Worm (Caenorhabditis elegans): ENCODE data around the gene srt-74.

The srt-74 gene

ce11 chrV:14324502-14325467 lies 42.7 kb upstream of the srt-74 start, which contains the start of the genes F47B8.4 and F47B8.18 (continued):
- TF ChIP-seq ZK546.5 (tag; optimal IDR thresholded peaks at IDR 0.05) (no peak), vab-7 (GFP tag; IDR thresholded peaks at IDR 0.05) (0 out of 2 replicates have a peak, but pooled peaks have one; percentile 17), unc-62 (GFP tag; optimal IDR thresholded peaks at IDR 0.05 in 1 of 2) (peak in 1 of 2 experiments; percentile 96), unc-62 (tag; optimal IDR thresholded peaks at IDR 0.05) (no peak), mdl-1 (tag; optimal IDR thresholded peaks at IDR 0.05) (peak in 1 of 2 experiments; percentile 53), F26F4.8 (GFP tag; conservative IDR thresholded peaks at IDR 0.05) (0 out of 2 replicates have a peak, but pooled peaks have one; percentile 3), aha-1 (tag) (peak; percentile 76), hlh-30 (tag; optimal IDR thresholded peaks at IDR 0.05; ENCODE audit: insufficient read depth) (peak; percentile 45)

ce11 chrV:14322743-14323142 lies 40.6 kb upstream of the srt-74 start, which contains the start of gene F47B8.3:
F47B8.3 (minus strand) TSS chrV:14323003.
- TF ChIP-seq nhr-102 (tag; optimal IDR thresholded peaks at IDR 0.05) (no peak), madf-5 (GFP tag; IDR thresholded peaks at IDR 0.05) (no peak), daf-16 (GFP tag; optimal IDR thresholded peaks at IDR 0.05) (no peak), daf-16 (tag; optimal IDR thresholded peaks at IDR 0.05) (peak; percentile 9), hlh-11 (tag; optimal IDR thresholded peaks at IDR 0.05) (peak; percentile 31), nhr-28 (tag; optimal IDR thresholded peaks at IDR 0.05) (peak; percentile 50), mep-1 (tag; optimal IDR thresholded peaks at IDR 0.05) (peak; percentile 59), egl-27 (tag; optimal IDR thresholded peaks at IDR 0.05) (no peak), snpc-1.2 (GFP tag; IDR thresholded peaks at IDR 0.05) (no peak), ctbp-1 (GFP tag; IDR thresholded peaks at IDR 0.05) (no peak), mdl-1 (tag; optimal IDR thresholded peaks at IDR 0.05) (peak in 1 of 2 experiments; percentile 70), mxl-3 (GFP tag; optimal IDR thresholded peaks at IDR 0.05) (peak; percentile 12), Y105C5A.15 (GFP tag; IDR thresholded peaks at IDR 0.05) (no peak), lsy-2 (tag; optimal IDR thresholded peaks at IDR 0.05) (peak in 1 of 2 experiments; percentile 49), zip-11 (GFP tag; IDR thresholded peaks at IDR 0.05) (no peak), hlh-30 (tag; optimal IDR thresholded peaks at IDR 0.05; ENCODE audit: insufficient read depth) (peak; percentile 75), ceh-20 (GFP tag; IDR thresholded peaks at IDR 0.05) (no peak), rbr-2 (tag; optimal IDR thresholded peaks at IDR 0.05) (peak; percentile 19), lin-15B (tag; optimal IDR thresholded peaks at IDR 0.05) (no peak), hmg-1.1 (GFP tag; IDR thresholded peaks at IDR 0.05) (peak; percentile 48), Y5F2A.4 (GFP tag; optimal IDR thresholded peaks at IDR 0.05) (no peak), dpl-1 (GFP tag; optimal IDR thresholded peaks at IDR 0.05) (no peak), nhr-6 (tag; optimal IDR thresholded peaks at IDR 0.05) (peak; percentile 42), nhr-237 (tag; optimal IDR thresholded peaks at IDR 0.05) (no peak), dve-1 (tag; optimal IDR thresholded peaks at IDR 0.05; ENCODE audit: insufficient read depth) (peak; percentile 3)

ce11 chrV:14320730-14321319 lies 38.7 kb upstream of the srt-74 start:
- no peak for TF ChIP-seq duxl-1 (tag; optimal IDR thresholded peaks at IDR 0.05; ENCODE audit: poor library complexity)
- peak; percentile 99 for TF ChIP-seq set-16 (GFP tag; IDR thresholded peaks at IDR 0.05)
- no peak for TF ChIP-seq mxl-2 (GFP tag; conservative IDR thresholded peaks at IDR 0.05)
- TF ChIP-seq madf-5 (GFP tag; IDR thresholded peaks at IDR 0.05): no peak
- no peak for TF ChIP-seq tag-97 (GFP tag; IDR thresholded peaks at IDR 0.05)
- 0 out of 2 replicates have a peak, but pooled peaks have one; percentile 33 for TF ChIP-seq dmd-8 (GFP tag; IDR thresholded peaks at IDR 0.05)
- peak; percentile 24; the same call in 1 of the 2 replicates for TF ChIP-seq dmd-9 (GFP tag; IDR thresholded peaks at IDR 0.05)
- 0 out of 2 replicates have a peak, but pooled peaks have one; percentile 55 for TF ChIP-seq lim-7 (GFP tag; IDR thresholded peaks at IDR 0.05)
- no peak for TF ChIP-seq nhr-111 (GFP tag; optimal IDR thresholded peaks at IDR 0.05)
- no peak for TF ChIP-seq nhr-77 (tag; optimal IDR thresholded peaks at IDR 0.05)
- TF ChIP-seq mep-1 (tag; optimal IDR thresholded peaks at IDR 0.05): no peak
- no peak for TF ChIP-seq dmd-6 (GFP tag; IDR thresholded peaks at IDR 0.05)
- no peak for TF ChIP-seq F10B5.3 (tag; optimal IDR thresholded peaks at IDR 0.05)
- TF ChIP-seq nhr-41 (GFP tag; IDR thresholded peaks at IDR 0.05): no peak
- TF ChIP-seq nhr-48 (tag; optimal IDR thresholded peaks at IDR 0.05): no peak
- no peak for TF ChIP-seq tra-1 (GFP tag; IDR thresholded peaks at IDR 0.05)
- no peak for TF ChIP-seq F49E8.2 (tag; optimal IDR thresholded peaks at IDR 0.05; ENCODE audit: borderline replicate concordance)

Data from whole organism, L4 larva.